Fruit fly (Drosophila melanogaster): ENCODE results near the gene CG8028.

- TF ChIP-seq Gug (GFP tag; IDR thresholded peaks at IDR 0.05) (peak; percentile 50), topi (GFP tag; optimal IDR thresholded peaks at IDR 0.05) (no peak)
Observed at dm6 chrX:19317058-19317767, 37.1 kb upstream of the CG8028 start.

Data from whole organism, prepupa.